Worm (Caenorhabditis elegans) whole organism, early embryonic: ENCODE results near the gene ZK180.7.

Experiments
- B0310.2 ChIP-seq: sonication (generic microtip); optimal IDR thresholded peaks from 2 replicates; lab custom pipeline; 2016; ENCODE audit warnings: mild to moderate bottlenecking, missing genetic modification characterization, missing compliant biosample characterization
- F13C5.2 ChIP-seq: sonication (generic microtip); optimal IDR thresholded peaks from 2 replicates; lab custom pipeline; 2017; ENCODE audit warnings: mild to moderate bottlenecking, missing genetic modification characterization, inconsistent platforms, missing compliant biosample characterization
- aly-1 ChIP-seq: sonication (generic microtip); optimal IDR thresholded peaks from 2 replicates; lab custom pipeline; 2016; ENCODE audit warnings: missing genetic modification characterization, missing compliant biosample characterization
- ama-1 ChIP-seq: fragments of 150-350 bp; optimal IDR thresholded peaks from 2 replicates; lab custom pipeline; 2014
- ceh-36 ChIP-seq: sonication (generic microtip); optimal IDR thresholded peaks from 2 replicates; lab custom pipeline; 2016; ENCODE audit warnings: missing genetic modification characterization, inconsistent platforms, missing compliant biosample characterization
- ets-7 ChIP-seq: sonication (generic microtip); optimal IDR thresholded peaks from 2 replicates; lab custom pipeline; 2016; ENCODE audit warnings: missing genotype, missing genetic modification characterization, missing compliant biosample characterization
- hnd-1 ChIP-seq: sonication (generic microtip); optimal IDR thresholded peaks from 2 replicates; lab custom pipeline; 2016; ENCODE audit warnings: missing genetic modification characterization, missing compliant biosample characterization
- pes-1 ChIP-seq: fragments of 200-800 bp; sonication (Bioruptor generic); IDR thresholded peaks from 2 replicates; pipeline ENCODE4 v1.3.6; 2022; ENCODE audit warnings: missing genetic modification reagents, missing genetic modification characterization, missing compliant biosample characterization
- scrt-1 ChIP-seq: fragments of 200-800 bp; sonication (Bioruptor generic); IDR thresholded peaks from 2 replicates; pipeline ENCODE4 v1.3.6; 2022; ENCODE audit warnings: missing genetic modification characterization, missing compliant biosample characterization
- tbx-37 ChIP-seq: fragments of 200-800 bp; sonication (Bioruptor generic); conservative IDR thresholded peaks from 2 replicates; pipeline ENCODE4 v1.3.6; 2022; ENCODE audit warnings: missing genetic modification reagents, missing genetic modification characterization, missing compliant biosample characterization
- tra-4 ChIP-seq: sonication (generic microtip); optimal IDR thresholded peaks from 2 replicates; lab custom pipeline; 2017; ENCODE audit warnings: missing genetic modification characterization, missing compliant biosample characterization

ce11 chrIV:4449439-4449838 lies 40.9 kb upstream of the ZK180.7 start, which contains the start of gene R08C7.12:
- no peak for TF ChIP-seq F13C5.2 (tag; lab: Kevin White, UChicago)
- no peak for TF ChIP-seq pes-1 (GFP tag; lab: Robert Waterston, UW)
- no peak for TF ChIP-seq ama-1 (lab: Kevin White, UChicago)
- no peak for TF ChIP-seq hnd-1 (tag; lab: Kevin White, UChicago)
- TF ChIP-seq tbx-37 (GFP tag; lab: Robert Waterston, UW) = no peak
- TF ChIP-seq B0310.2 = no peak
- TF ChIP-seq ets-7 (tag; lab: Kevin White, UChicago) = no peak
- no peak for TF ChIP-seq scrt-1 (GFP tag; lab: Robert Waterston, UW)
- TF ChIP-seq tra-4 (tag; lab: Kevin White, UChicago) = no peak
- TF ChIP-seq ceh-36 (tag; lab: Kevin White, UChicago) = no peak
- TF ChIP-seq aly-1 = no peak
